Fruit fly (Drosophila melanogaster) whole organism, adult: ENCODE measurements around the gene CG31715.
A peak's percentile ranks its signal among the peaks of the same experiment; 100 is the strongest.

Experiments used
- CG11617 ChIP-seq: fragments of 200-800 bp; sonication (Bioruptor generic); optimal IDR thresholded peaks from 2 replicates; lab custom pipeline; 2017; ENCODE audit warnings: mild to moderate bottlenecking, missing biosample characterization, missing genetic modification reagents, missing genetic modification characterization
- CG12768 ChIP-seq: fragments of 200-800 bp; sonication (Bioruptor generic); optimal IDR thresholded peaks from 2 replicates; lab custom pipeline; 2017; ENCODE audit warnings: missing biosample characterization, missing genetic modification characterization, mild to moderate bottlenecking, moderate library complexity, missing genetic modification reagents
- CG1620 ChIP-seq: fragments of 200-800 bp; sonication (Bioruptor generic); optimal IDR thresholded peaks from 2 replicates; lab custom pipeline; 2016; ENCODE audit warnings: missing biosample characterization, missing genetic modification characterization
- CG33017 ChIP-seq: fragments of 200-800 bp; sonication (Bioruptor generic); optimal IDR thresholded peaks from 2 replicates; lab custom pipeline; 2018; ENCODE audit warnings: missing biosample characterization, mild to moderate bottlenecking, missing genetic modification characterization, moderate library complexity
- CG5204 ChIP-seq: fragments of 200-800 bp; sonication (Bioruptor generic); optimal IDR thresholded peaks from 2 replicates; lab custom pipeline; 2016; ENCODE audit warnings: missing biosample characterization, missing genetic modification characterization
- CG7045 ChIP-seq: fragments of 200-800 bp; sonication (Bioruptor generic); optimal IDR thresholded peaks from 2 replicates; lab custom pipeline; 2017; ENCODE audit warnings: missing biosample characterization, mild to moderate bottlenecking, missing genetic modification characterization
- Clk ChIP-seq: fragments of 200-800 bp; sonication (Bioruptor generic); optimal IDR thresholded peaks from 2 replicates; lab custom pipeline; 2017; ENCODE audit warnings: missing biosample characterization, missing genetic modification characterization
- Crg-1 ChIP-seq: fragments of 200-800 bp; sonication (Bioruptor generic); optimal IDR thresholded peaks from 2 replicates; lab custom pipeline; 2016; ENCODE audit warnings: missing biosample characterization, missing genetic modification characterization
- Hr96 ChIP-seq: fragments of 200-800 bp; sonication (Bioruptor generic); optimal IDR thresholded peaks from 2 replicates; lab custom pipeline; 2016; ENCODE audit warnings: missing biosample characterization, missing genetic modification characterization
- cnc ChIP-seq, 2 experiments: fragments of >200 bp; optimal IDR thresholded peaks; 2 replicates each; lab custom pipeline; 2017
- kay ChIP-seq: fragments of 200-800 bp; sonication (Bioruptor generic); peaks from one replicate; lab custom pipeline; 2016; ENCODE audit warnings: missing biosample characterization, missing genetic modification characterization, borderline replicate concordance
- ovo ChIP-seq: fragments of 200-800 bp; sonication (Bioruptor generic); optimal IDR thresholded peaks from 2 replicates; lab custom pipeline; 2016; ENCODE audit warnings: missing biosample characterization, missing genetic modification characterization
- tj ChIP-seq: fragments of 200-800 bp; sonication (Bioruptor generic); optimal IDR thresholded peaks from 3 replicates; lab custom pipeline; 2017; ENCODE audit warnings: missing biosample characterization, mild to moderate bottlenecking, missing genetic modification characterization, moderate library complexity
- toe ChIP-seq: fragments of 200-800 bp; sonication (Bioruptor generic); optimal IDR thresholded peaks from 2 replicates; lab custom pipeline; 2016; ENCODE audit warnings: missing biosample characterization, missing genetic modification characterization

DNA sequence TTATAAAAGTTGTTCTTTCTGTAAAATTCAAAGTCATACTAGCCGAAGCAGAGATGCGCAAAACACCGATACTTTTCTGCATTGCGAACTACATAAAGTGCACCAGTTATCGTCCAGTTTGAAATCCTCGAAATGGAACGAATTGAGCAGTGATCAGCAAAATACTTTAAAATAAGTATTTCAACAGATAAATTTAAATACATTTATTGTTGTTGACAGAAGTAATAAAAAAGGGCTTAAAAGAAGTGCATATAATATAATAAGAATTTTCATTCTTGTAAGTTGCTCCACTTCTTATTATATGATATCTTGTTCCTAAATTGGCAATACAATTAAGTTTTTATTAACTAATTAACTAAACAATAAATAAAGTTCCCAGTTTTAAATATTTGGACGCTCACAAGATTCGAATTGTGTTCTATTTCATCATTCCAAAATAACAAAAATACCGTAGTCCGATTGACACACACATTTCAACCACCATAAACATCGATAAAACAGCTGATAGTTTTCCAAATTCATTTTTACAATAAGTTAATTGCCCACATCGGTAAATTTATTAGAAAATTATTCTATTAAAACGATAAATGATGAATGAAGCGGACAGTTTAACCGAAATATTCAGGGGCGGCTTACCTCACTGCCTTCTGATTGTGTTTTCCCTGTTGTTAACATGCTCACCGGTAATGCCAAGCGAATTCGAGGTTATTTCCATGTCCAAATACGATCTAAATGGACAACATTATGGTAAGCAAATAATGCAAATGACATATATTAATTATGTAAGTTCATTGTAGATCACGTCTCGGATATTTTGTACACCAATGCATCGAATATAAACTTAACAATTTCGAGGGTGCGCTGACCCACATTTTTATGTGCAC, 26.8 kb upstream of the CG31715 start, which contains the start of the genes Usp14 and CG4972:
- TF ChIP-seq cnc (optimal IDR thresholded peaks at IDR 0.05; lab: Kevin White, UChicago) (no peak), Clk (GFP tag; lab: Kevin White, UChicago) (no peak), Hr96 (GFP tag; lab: Kevin White, UChicago) (no peak), Crg-1 (GFP tag; lab: Kevin White, UChicago) (no peak), CG1620 (GFP tag; lab: Kevin White, UChicago) (peak; percentile 37), CG33017 (tag; lab: Kevin White, UChicago) (no peak), toe (no peak), tj (GFP tag; lab: Kevin White, UChicago) (peak; percentile 5), CG11617 (peak; percentile 19), CG5204 (GFP tag; lab: Kevin White, UChicago) (no peak), ovo (no peak), CG7045 (GFP tag; lab: Kevin White, UChicago) (no peak), kay (peak; percentile 74), CG12768 (GFP tag; lab: Kevin White, UChicago) (no peak)
